Fruit fly (Drosophila melanogaster) whole organism, embryonic: ENCODE results near the gene Tmx3.

Experiments used
- ATbp ChIP-seq: fragments of 200-800 bp; sonication (Bioruptor generic); optimal IDR thresholded peaks from 2 replicates; lab custom pipeline; 2017; ENCODE audit warnings: missing biosample characterization, mild to moderate bottlenecking, missing genetic modification characterization, missing genetic modification reagents
- Abd-B ChIP-seq: fragments of 200-800 bp; sonication (Bioruptor generic); optimal IDR thresholded peaks from 2 replicates; lab custom pipeline; 2018; ENCODE audit warnings: missing biosample characterization, mild to moderate bottlenecking, missing genetic modification characterization, moderate library complexity
- Atf3 ChIP-seq: fragments of 200-800 bp; sonication (Bioruptor generic); optimal IDR thresholded peaks from 3 replicates; lab custom pipeline; 2016; ENCODE audit warnings: missing biosample characterization, missing genetic modification characterization
- Atf6 ChIP-seq: fragments of 200-800 bp; sonication (Bioruptor generic); IDR thresholded peaks from 2 replicates; pipeline ENCODE4 v1.3.6; 2022; ENCODE audit warnings: missing biosample characterization, missing genetic modification characterization
- Bdp1 ChIP-seq: fragments of 200-800 bp; sonication (Bioruptor generic); optimal IDR thresholded peaks from 3 replicates; lab custom pipeline; 2016; ENCODE audit warnings: missing biosample characterization, missing genetic modification characterization
- CG10462 ChIP-seq: fragments of 200-800 bp; sonication (Bioruptor generic); optimal IDR thresholded peaks from 2 replicates; lab custom pipeline; 2016; ENCODE audit warnings: missing biosample characterization, missing genetic modification characterization
- CG10959 ChIP-seq: fragments of 200-800 bp; sonication (Bioruptor generic); IDR thresholded peaks from 2 replicates; pipeline ENCODE4 v1.3.6; 2022; ENCODE audit warnings: missing biosample characterization, missing genetic modification characterization
- CG10979 ChIP-seq: fragments of 200-800 bp; sonication (Bioruptor generic); optimal IDR thresholded peaks from 2 replicates; lab custom pipeline; 2018; ENCODE audit warnings: missing biosample characterization, mild to moderate bottlenecking, missing genetic modification characterization, moderate library complexity
- CG12659 ChIP-seq: fragments of 200-800 bp; sonication (Bioruptor generic); optimal IDR thresholded peaks from 3 replicates; lab custom pipeline; 2017; ENCODE audit warnings: mild to moderate bottlenecking, missing biosample characterization, missing genetic modification reagents, missing genetic modification characterization
- CG12942 ChIP-seq: fragments of 200-800 bp; sonication (Bioruptor generic); optimal IDR thresholded peaks from 3 replicates; lab custom pipeline; 2016; ENCODE audit warnings: missing biosample characterization, missing genetic modification characterization
- CG13287 ChIP-seq: fragments of 200-800 bp; sonication (Bioruptor generic); IDR thresholded peaks from 2 replicates; pipeline ENCODE4 v1.3.6; 2022; ENCODE audit warnings: missing biosample characterization, missing genetic modification characterization; ENCODE audit not compliant: partially characterized antibody
- CG13894 ChIP-seq: fragments of 200-800 bp; sonication (Bioruptor generic); optimal IDR thresholded peaks from 3 replicates; lab custom pipeline; 2018; ENCODE audit warnings: missing biosample characterization, mild to moderate bottlenecking, missing genetic modification characterization, moderate library complexity
- CG14014 ChIP-seq: fragments of 200-800 bp; sonication (Bioruptor generic); IDR thresholded peaks from 2 replicates; pipeline ENCODE4 v1.3.6; 2022; ENCODE audit warnings: missing biosample characterization, missing genetic modification characterization
- CG14860 ChIP-seq: fragments of 200-800 bp; sonication (Bioruptor generic); IDR thresholded peaks from 3 replicates; pipeline ENCODE4 v1.3.6; 2022; ENCODE audit warnings: missing biosample characterization, missing genetic modification characterization; ENCODE audit not compliant: partially characterized antibody
- CG17186 ChIP-seq: fragments of 200-800 bp; sonication (Bioruptor generic); optimal IDR thresholded peaks from 3 replicates; lab custom pipeline; 2017; ENCODE audit warnings: missing biosample characterization, missing genetic modification reagents, missing genetic modification characterization
- CG1792 ChIP-seq: fragments of 200-800 bp; sonication (Bioruptor generic); optimal IDR thresholded peaks from 2 replicates; lab custom pipeline; 2016; ENCODE audit warnings: missing biosample characterization, missing genetic modification characterization
- CG18262 ChIP-seq: fragments of 200-800 bp; optimal IDR thresholded peaks from 3 replicates; lab custom pipeline; 2019; ENCODE audit warnings: missing biosample characterization, mild to moderate bottlenecking, missing genetic modification characterization, moderate library complexity
- CG2199 ChIP-seq: fragments of 200-800 bp; sonication (Bioruptor generic); IDR thresholded peaks from 3 replicates; pipeline ENCODE4 v1.3.6; 2022; ENCODE audit warnings: missing biosample characterization, missing genetic modification characterization
- CG31441 ChIP-seq: fragments of 200-800 bp; sonication (Bioruptor generic); IDR thresholded peaks from 2 replicates; pipeline ENCODE4 v1.3.6; 2022; ENCODE audit warnings: missing biosample characterization, missing genetic modification characterization
- CG6254 ChIP-seq: fragments of 200-800 bp; sonication (Bioruptor generic); optimal IDR thresholded peaks from 3 replicates; lab custom pipeline; 2017; ENCODE audit warnings: mild to moderate bottlenecking, missing biosample characterization, missing genetic modification reagents, missing genetic modification characterization
- CG6272 ChIP-seq: fragments of 200-800 bp; sonication (Bioruptor generic); IDR thresholded peaks from 2 replicates; pipeline ENCODE4 v1.3.6; 2022; ENCODE audit warnings: missing biosample characterization, missing genetic modification characterization
- CG6765 ChIP-seq: fragments of 200-800 bp; sonication (Bioruptor generic); optimal IDR thresholded peaks from 3 replicates; lab custom pipeline; 2017; ENCODE audit warnings: missing biosample characterization, mild to moderate bottlenecking, missing genetic modification characterization
- CG9609 ChIP-seq: fragments of 200-800 bp; sonication (Bioruptor generic); optimal IDR thresholded peaks from 3 replicates; lab custom pipeline; 2016; ENCODE audit warnings: missing biosample characterization, missing genetic modification characterization
- CG9797 ChIP-seq: fragments of 200-800 bp; sonication (Bioruptor generic); optimal IDR thresholded peaks from 3 replicates; lab custom pipeline; 2018; ENCODE audit warnings: missing biosample characterization, mild to moderate bottlenecking, missing genetic modification characterization
- ERR ChIP-seq: fragments of 200-800 bp; sonication (Bioruptor generic); optimal IDR thresholded peaks from 2 replicates; lab custom pipeline; 2016; ENCODE audit warnings: missing biosample characterization, missing genetic modification characterization
- Ets65A ChIP-seq: fragments of 200-800 bp; sonication (Bioruptor generic); peaks from one replicate; lab custom pipeline; 2016; ENCODE audit warnings: missing biosample characterization, missing genetic modification characterization
- Ets97D ChIP-seq: fragments of 200-800 bp; sonication (Bioruptor generic); optimal IDR thresholded peaks from 3 replicates; lab custom pipeline; 2016; ENCODE audit warnings: missing biosample characterization, missing genetic modification characterization
- Fer3 ChIP-seq: fragments of 200-800 bp; sonication (Bioruptor generic); optimal IDR thresholded peaks from 2 replicates; lab custom pipeline; 2018; ENCODE audit warnings: missing biosample characterization, mild to moderate bottlenecking, missing genetic modification characterization, moderate library complexity
- Gsc ChIP-seq: fragments of 200-800 bp; sonication (Bioruptor generic); IDR thresholded peaks from 2 replicates; pipeline ENCODE4 v1.3.6; 2022; ENCODE audit warnings: missing biosample characterization, missing genetic modification characterization
- H15 ChIP-seq: fragments of 200-800 bp; sonication (Bioruptor generic); IDR thresholded peaks from 3 replicates; pipeline ENCODE4 v1.3.6; 2022; ENCODE audit warnings: missing biosample characterization, missing genetic modification characterization
- Hand ChIP-seq: fragments of 200-800 bp; sonication (Bioruptor generic); optimal IDR thresholded peaks from 2 replicates; lab custom pipeline; 2017; ENCODE audit warnings: mild to moderate bottlenecking, missing biosample characterization, missing genetic modification reagents, missing genetic modification characterization
- Hsf ChIP-seq: fragments of 200-800 bp; sonication (Bioruptor generic); optimal IDR thresholded peaks from 3 replicates; lab custom pipeline; 2016; ENCODE audit warnings: missing biosample characterization, missing genetic modification characterization
- Spps ChIP-seq: fragments of 200-800 bp; sonication (Bioruptor generic); optimal IDR thresholded peaks from 2 replicates; lab custom pipeline; 2018; ENCODE audit warnings: missing biosample characterization, mild to moderate bottlenecking, missing genetic modification characterization
- Sry-δ ChIP-seq: fragments of 200-800 bp; sonication (Bioruptor generic); optimal IDR thresholded peaks from 2 replicates; lab custom pipeline; 2016; ENCODE audit warnings: missing biosample characterization, missing genetic modification characterization
- amos ChIP-seq: fragments of 200-800 bp; sonication (Bioruptor generic); IDR thresholded peaks from 2 replicates; pipeline ENCODE4 v1.3.6; 2022; ENCODE audit warnings: missing biosample characterization, missing genetic modification characterization; ENCODE audit not compliant: partially characterized antibody
- chif ChIP-seq, 2 experiments: fragments of 200-800 bp; sonication (Bioruptor generic); optimal IDR thresholded peaks; 3 replicates each; lab custom pipeline; 2016; ENCODE audit warnings: missing biosample characterization in 2 of 2, missing genetic modification characterization in 2 of 2
- chn ChIP-seq: fragments of 200-800 bp; sonication (Bioruptor generic); optimal IDR thresholded peaks from 2 replicates; lab custom pipeline; 2016; ENCODE audit warnings: missing biosample characterization, missing genetic modification characterization
- cwo ChIP-seq: fragments of 200-800 bp; sonication (Bioruptor generic); optimal IDR thresholded peaks from 3 replicates; lab custom pipeline; 2017; ENCODE audit warnings: missing biosample characterization, missing genetic modification characterization, mild to moderate bottlenecking, moderate library complexity, missing genetic modification reagents
- dysf ChIP-seq: fragments of 200-800 bp; sonication (Bioruptor generic); IDR thresholded peaks from 3 replicates; pipeline ENCODE4 v1.3.6; 2022; ENCODE audit warnings: missing biosample characterization, missing genetic modification characterization
- her ChIP-seq: fragments of 200-800 bp; sonication (Bioruptor generic); optimal IDR thresholded peaks from 2 replicates; lab custom pipeline; 2016; ENCODE audit warnings: missing biosample characterization, missing genetic modification characterization
- lmd ChIP-seq: fragments of 200-800 bp; sonication (Bioruptor generic); IDR thresholded peaks from 2 replicates; pipeline ENCODE4 v1.3.6; 2022; ENCODE audit warnings: missing biosample characterization, missing genetic modification characterization
- peb ChIP-seq: fragments of 200-800 bp; sonication (Bioruptor generic); IDR thresholded peaks from 2 replicates; pipeline ENCODE4 v1.3.6; 2022; ENCODE audit warnings: missing biosample characterization, missing genetic modification characterization
- pfk ChIP-seq: fragments of 200-800 bp; sonication (Bioruptor generic); optimal IDR thresholded peaks from 2 replicates; lab custom pipeline; 2018; ENCODE audit warnings: missing biosample characterization, mild to moderate bottlenecking, missing genetic modification characterization, moderate library complexity
- phol ChIP-seq: fragments of 200-800 bp; sonication (Bioruptor generic); optimal IDR thresholded peaks from 3 replicates; lab custom pipeline; 2018; ENCODE audit warnings: missing biosample characterization, mild to moderate bottlenecking, missing genetic modification characterization, moderate library complexity
- psq ChIP-seq: fragments of 200-800 bp; sonication (Bioruptor generic); optimal IDR thresholded peaks from 2 replicates; lab custom pipeline; 2017; ENCODE audit warnings: missing biosample characterization, missing genetic modification characterization
- sd ChIP-seq: fragments of 200-800 bp; sonication (Bioruptor generic); optimal IDR thresholded peaks from 3 replicates; lab custom pipeline; 2018; ENCODE audit warnings: missing biosample characterization, mild to moderate bottlenecking, missing genetic modification characterization, moderate library complexity
- tin ChIP-seq: fragments of 200-800 bp; sonication (Bioruptor generic); optimal IDR thresholded peaks from 3 replicates; lab custom pipeline; 2016; ENCODE audit warnings: missing biosample characterization, missing genetic modification characterization
- zfh2 ChIP-seq: fragments of 200-800 bp; sonication (Bioruptor generic); optimal IDR thresholded peaks from 2 replicates; lab custom pipeline; 2016; ENCODE audit warnings: missing biosample characterization, missing genetic modification characterization

The Tmx3 gene

dm6 chr3L:16221278-16221677 lies 7.6 kb upstream of the Tmx3 start:
- TF ChIP-seq her (GFP tag; lab: Kevin White, UChicago) (no peak), sd (tag; lab: Kevin White, UChicago) (no peak), CG12942 (no peak), CG31441 (GFP tag; lab: Robert Waterston, UW) (no peak), Atf3 (GFP tag; lab: Kevin White, UChicago) (no peak), CG6765 (GFP tag; lab: Kevin White, UChicago) (no peak), CG14014 (GFP tag; lab: Robert Waterston, UW) (no peak), tin (GFP tag; lab: Kevin White, UChicago) (no peak), CG10462 (no peak), CG1792 (no peak), Abd-B (no peak), chn (GFP tag; lab: Kevin White, UChicago) (no peak), CG12659 (GFP tag; lab: Kevin White, UChicago) (no peak), dysf (no peak)

DNA sequence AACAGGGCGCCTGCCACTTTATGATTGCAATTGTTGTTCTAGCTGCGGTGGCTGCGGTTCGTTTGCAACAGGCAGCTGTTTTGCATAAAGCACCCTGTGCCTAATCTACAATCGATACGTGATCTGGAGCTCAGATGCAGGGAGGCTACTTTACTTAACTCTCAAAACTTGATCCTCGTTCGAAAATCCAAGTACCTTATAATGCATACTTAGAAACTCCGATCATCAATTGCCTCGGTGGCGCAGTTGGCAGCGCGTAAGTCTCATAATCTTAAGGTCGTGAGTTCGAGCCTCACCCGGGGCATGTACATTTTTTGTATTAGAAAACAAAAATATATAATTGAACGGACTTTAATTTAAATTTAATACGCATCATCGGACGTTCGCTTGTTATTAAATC lies 7.1 kb upstream of the Tmx3 start:
- TF ChIP-seq Bdp1 (GFP tag; lab: Kevin White, UChicago) (peak; percentile 64), CG6254 (peak; percentile 78), amos (GFP tag; lab: Robert Waterston, UW) (peak; percentile 18; the same call in 1 of the 2 replicates), CG2199 (no peak), Gsc (GFP tag; lab: Robert Waterston, UW) (0 out of 2 replicates have a peak, but pooled peaks have one; percentile 5), CG10959 (GFP tag; lab: Robert Waterston, UW) (no peak), CG6272 (GFP tag; lab: Robert Waterston, UW) (0 out of 2 replicates have a peak, but pooled peaks have one; percentile 24)

- TF ChIP-seq Fer3 (tag; lab: Kevin White, UChicago) (no peak), ERR (GFP tag; lab: Kevin White, UChicago) (no peak), Ets65A (GFP tag; lab: Kevin White, UChicago) (peak; percentile 46)
Measured at dm6 chr3L:16225175-16225574, 3.7 kb upstream of the Tmx3 start.

dm6 chr3L:16231857-16232256 lies 3.0 kb downstream of the Tmx3 start, which contains the start of the genes PDCD-5 and MED10:
TSS of gene PDCD-5 (minus strand) at chr3L:16232038.
TSS of gene MED10 (plus strand) at chr3L:16232084.
- no peak for TF ChIP-seq Hand (GFP tag; lab: Kevin White, UChicago)
- peak; percentile 62 for TF ChIP-seq CG17186 (GFP tag; lab: Kevin White, UChicago)
- peak; percentile 82 for TF ChIP-seq Ets97D
- no peak for TF ChIP-seq Spps (tag; lab: Kevin White, UChicago)
- TF ChIP-seq chif (GFP tag; optimal IDR thresholded peaks at IDR 0.05; lab: Kevin White, UChicago): peak in 1 of 2 experiments; percentile 13
- no peak for TF ChIP-seq H15 (GFP tag; lab: Robert Waterston, UW)
- peak; percentile 3 for TF ChIP-seq CG10979
- no peak for TF ChIP-seq pfk (GFP tag; lab: Kevin White, UChicago)
- TF ChIP-seq cwo (GFP tag; lab: Kevin White, UChicago): no peak
- no peak for TF ChIP-seq CG9609
- no peak for TF ChIP-seq psq
- TF ChIP-seq peb: no peak
- TF ChIP-seq Hsf (GFP tag; lab: Kevin White, UChicago): peak; percentile 24
- TF ChIP-seq Sry-δ (GFP tag; lab: Kevin White, UChicago): peak; percentile 57
- TF ChIP-seq CG9797 (GFP tag; lab: Kevin White, UChicago): peak; percentile 77
- no peak for TF ChIP-seq CG18262
- no peak for TF ChIP-seq zfh2 (GFP tag; lab: Kevin White, UChicago)
- peak; percentile 36; the same call in 1 of the 2 replicates for TF ChIP-seq CG13287 (GFP tag; lab: Robert Waterston, UW)
- TF ChIP-seq tin (GFP tag; lab: Kevin White, UChicago): no peak
- no peak for TF ChIP-seq CG14860 (GFP tag; lab: Robert Waterston, UW)
- no peak for TF ChIP-seq CG13894 (tag; lab: Kevin White, UChicago)
- no peak for TF ChIP-seq lmd (GFP tag; lab: Robert Waterston, UW)
- TF ChIP-seq Atf6: no peak
- TF ChIP-seq ATbp: no peak
- peak; percentile 65 for TF ChIP-seq phol
